Fruit fly (Drosophila melanogaster): Measurements from ENCODE around the gene Hf.

Hf gene

DNA sequence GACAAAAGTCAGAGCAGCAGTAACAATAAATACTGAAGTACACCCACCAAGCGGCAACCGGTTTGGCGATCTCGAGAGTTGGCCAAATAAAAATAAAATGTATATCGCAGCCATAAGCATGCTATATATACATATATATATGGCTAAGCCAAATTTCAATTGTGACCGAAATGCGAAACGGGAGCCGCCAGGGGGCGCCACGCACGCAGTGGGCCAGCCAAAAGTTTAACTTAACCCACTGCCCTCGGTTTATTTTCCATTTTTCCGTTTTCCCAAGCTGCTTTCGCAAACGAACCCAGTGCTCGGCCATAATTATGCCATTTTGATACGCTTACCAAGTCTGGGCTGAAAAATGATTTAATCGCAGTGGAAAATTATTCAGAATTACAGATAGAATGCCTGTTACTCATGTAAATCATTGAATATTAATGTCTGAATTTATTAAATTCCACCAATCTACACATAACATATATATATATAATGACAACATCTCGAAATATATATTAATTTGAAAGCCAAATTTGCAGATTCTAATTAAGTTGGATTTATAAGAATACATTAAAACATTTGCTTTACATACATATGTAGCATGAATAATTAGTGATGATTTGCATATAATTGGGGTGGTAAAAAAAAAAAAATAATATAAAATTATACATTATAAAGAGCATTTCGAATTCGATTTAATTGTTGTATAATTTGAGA, 22.3 kb upstream of the Hf start:
- no peak for TF ChIP-seq bab1 (GFP tag; optimal IDR thresholded peaks at IDR 0.05)
- TF ChIP-seq CG12768 (GFP tag; optimal IDR thresholded peaks at IDR 0.05): no peak
- no peak for TF ChIP-seq kay (GFP tag; ENCODE audit: borderline replicate concordance)
- TF ChIP-seq Clk (GFP tag; optimal IDR thresholded peaks at IDR 0.05): no peak
- no peak for TF ChIP-seq Crg-1 (GFP tag; optimal IDR thresholded peaks at IDR 0.05)
- no peak for TF ChIP-seq Hr96 (GFP tag; optimal IDR thresholded peaks at IDR 0.05)
- TF ChIP-seq CG14711 (tag; optimal IDR thresholded peaks at IDR 0.05): no peak
- TF ChIP-seq toe (GFP tag; optimal IDR thresholded peaks at IDR 0.05): no peak
- TF ChIP-seq CG7045 (GFP tag; optimal IDR thresholded peaks at IDR 0.05): no peak
- no peak for TF ChIP-seq CG33017 (tag; optimal IDR thresholded peaks at IDR 0.05)
- TF ChIP-seq Mnt (GFP tag; optimal IDR thresholded peaks at IDR 0.05): no peak
- TF ChIP-seq tj (GFP tag; optimal IDR thresholded peaks at IDR 0.05): no peak
- TF ChIP-seq cic (GFP tag; optimal IDR thresholded peaks at IDR 0.05): no peak
- no peak for TF ChIP-seq CG5204 (GFP tag; optimal IDR thresholded peaks at IDR 0.05)
- TF ChIP-seq CG11617 (GFP tag; optimal IDR thresholded peaks at IDR 0.05): no peak
- no peak for TF ChIP-seq ovo (GFP tag; optimal IDR thresholded peaks at IDR 0.05)
- TF ChIP-seq CG1620 (GFP tag; optimal IDR thresholded peaks at IDR 0.05): no peak

DNA sequence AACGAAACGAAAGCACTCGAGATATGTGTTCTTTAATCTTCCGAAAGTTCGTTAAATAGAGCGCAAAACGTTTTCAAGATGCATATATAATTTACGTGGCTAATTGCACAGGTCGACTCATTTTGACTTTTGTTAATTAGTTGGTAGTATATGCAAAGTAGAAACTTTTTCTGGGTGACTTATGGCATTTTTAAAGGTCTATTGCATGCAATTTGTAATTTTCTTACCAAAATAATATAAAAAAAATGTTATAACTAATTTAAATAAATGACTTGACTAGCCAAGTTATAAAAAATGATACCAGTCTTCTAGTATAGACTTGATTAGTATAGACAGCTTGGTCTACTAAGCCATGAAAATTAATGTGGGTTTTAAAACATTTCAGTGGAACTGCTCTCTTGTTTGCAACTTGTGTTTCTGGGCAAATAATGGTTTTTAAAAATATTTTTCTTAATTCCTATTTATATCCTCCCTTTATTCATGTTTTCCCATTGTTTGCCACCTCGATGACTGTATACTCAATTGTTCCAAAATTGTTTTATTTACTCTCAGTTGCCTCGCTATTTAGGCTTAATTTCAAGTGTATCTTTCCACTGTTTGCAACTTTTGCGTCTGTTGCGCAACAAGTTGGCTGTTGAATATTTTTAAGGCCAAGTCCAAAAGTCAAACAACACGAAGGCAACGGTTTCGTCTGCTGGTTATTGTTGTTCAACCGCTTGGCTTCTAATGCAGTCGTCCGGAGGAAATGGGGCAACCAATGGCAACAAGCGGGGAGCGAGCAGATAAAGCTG, 20.6 kb upstream of the Hf start:
- no peak for TF ChIP-seq ovo (GFP tag; optimal IDR thresholded peaks at IDR 0.05)
- TF ChIP-seq bab1 (GFP tag; optimal IDR thresholded peaks at IDR 0.05): no peak
- TF ChIP-seq CG33017 (tag; optimal IDR thresholded peaks at IDR 0.05): no peak
- no peak for TF ChIP-seq toe (GFP tag; optimal IDR thresholded peaks at IDR 0.05)
- TF ChIP-seq tj (GFP tag; optimal IDR thresholded peaks at IDR 0.05): no peak
- TF ChIP-seq cic (GFP tag; optimal IDR thresholded peaks at IDR 0.05): no peak
- no peak for TF ChIP-seq Mnt (GFP tag; optimal IDR thresholded peaks at IDR 0.05)
- no peak for TF ChIP-seq CG7101 (tag; optimal IDR thresholded peaks at IDR 0.05)
- no peak for TF ChIP-seq CG7045 (GFP tag; optimal IDR thresholded peaks at IDR 0.05)
- no peak for TF ChIP-seq Hr96 (GFP tag; optimal IDR thresholded peaks at IDR 0.05)

DNA sequence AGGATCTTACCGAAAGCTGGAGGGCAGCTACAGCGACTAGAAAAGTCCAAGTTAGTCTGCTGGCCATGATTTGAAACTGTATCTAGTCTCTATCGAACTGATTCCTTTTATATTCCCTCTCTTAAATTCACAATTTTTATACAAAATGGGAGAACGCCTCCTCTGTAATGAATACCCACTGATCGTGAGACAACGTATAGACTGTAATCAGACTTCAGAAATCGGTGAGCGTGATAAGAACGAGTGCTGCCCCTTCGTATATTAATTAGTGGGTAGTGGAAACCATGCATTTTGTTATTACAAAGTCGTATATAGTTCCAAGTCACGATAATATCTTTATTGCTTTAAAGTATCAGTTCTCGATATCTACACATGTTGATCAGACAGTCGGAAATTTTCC, 1.1 kb downstream of the Hf start, which contains the start of gene OS9:
TSS of gene OS9 (minus strand) at position 101 of the 400 bp plus-strand sequence.
- TF ChIP-seq CG7101 (tag; optimal IDR thresholded peaks at IDR 0.05) (no peak), ovo (GFP tag; optimal IDR thresholded peaks at IDR 0.05) (no peak), Mnt (GFP tag; optimal IDR thresholded peaks at IDR 0.05) (no peak), CG1620 (GFP tag; optimal IDR thresholded peaks at IDR 0.05) (no peak), Hr96 (GFP tag; optimal IDR thresholded peaks at IDR 0.05) (no peak), bab1 (GFP tag; optimal IDR thresholded peaks at IDR 0.05) (no peak), CG7045 (GFP tag; optimal IDR thresholded peaks at IDR 0.05) (no peak), CG11617 (GFP tag; optimal IDR thresholded peaks at IDR 0.05) (no peak), Clk (GFP tag; optimal IDR thresholded peaks at IDR 0.05) (no peak), kay (GFP tag; ENCODE audit: borderline replicate concordance) (no peak), CG14711 (tag; optimal IDR thresholded peaks at IDR 0.05) (no peak), CG12768 (GFP tag; optimal IDR thresholded peaks at IDR 0.05) (no peak), Crg-1 (GFP tag; optimal IDR thresholded peaks at IDR 0.05) (no peak), toe (GFP tag; optimal IDR thresholded peaks at IDR 0.05) (no peak), cic (GFP tag; optimal IDR thresholded peaks at IDR 0.05) (no peak), tj (GFP tag; optimal IDR thresholded peaks at IDR 0.05) (no peak), CG5204 (GFP tag; optimal IDR thresholded peaks at IDR 0.05) (no peak)

DNA sequence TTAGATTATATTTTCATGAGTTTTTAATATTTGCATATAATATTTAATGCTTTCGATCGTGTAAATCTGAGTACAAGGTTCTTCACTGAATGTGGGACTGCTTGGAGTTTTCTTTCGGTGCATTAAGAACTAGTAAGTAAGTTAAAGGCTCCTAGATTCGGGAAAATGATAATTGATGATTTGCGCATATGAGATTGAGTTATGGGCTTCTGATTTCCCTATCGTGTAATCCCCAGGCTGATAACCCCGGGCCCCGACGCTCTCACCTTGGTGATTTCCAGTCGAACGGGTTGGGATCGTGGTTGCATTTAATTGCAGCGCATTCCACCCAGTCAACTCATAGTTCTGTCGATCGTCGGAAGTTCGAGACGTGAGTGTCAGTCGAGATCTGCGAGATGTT, 3.6 kb downstream of the Hf start, which contains the start of gene CG10680:
TSS of gene CG10680 (plus strand) at position 301 of the 400 bp plus-strand sequence.
- TF ChIP-seq CG5204 (GFP tag; optimal IDR thresholded peaks at IDR 0.05) (no peak), Mnt (GFP tag; optimal IDR thresholded peaks at IDR 0.05) (no peak), CG14711 (tag; optimal IDR thresholded peaks at IDR 0.05) (no peak), Hr96 (GFP tag; optimal IDR thresholded peaks at IDR 0.05) (no peak), Clk (GFP tag; optimal IDR thresholded peaks at IDR 0.05) (no peak), toe (GFP tag; optimal IDR thresholded peaks at IDR 0.05) (no peak), CG7045 (GFP tag; optimal IDR thresholded peaks at IDR 0.05) (no peak)

DNA sequence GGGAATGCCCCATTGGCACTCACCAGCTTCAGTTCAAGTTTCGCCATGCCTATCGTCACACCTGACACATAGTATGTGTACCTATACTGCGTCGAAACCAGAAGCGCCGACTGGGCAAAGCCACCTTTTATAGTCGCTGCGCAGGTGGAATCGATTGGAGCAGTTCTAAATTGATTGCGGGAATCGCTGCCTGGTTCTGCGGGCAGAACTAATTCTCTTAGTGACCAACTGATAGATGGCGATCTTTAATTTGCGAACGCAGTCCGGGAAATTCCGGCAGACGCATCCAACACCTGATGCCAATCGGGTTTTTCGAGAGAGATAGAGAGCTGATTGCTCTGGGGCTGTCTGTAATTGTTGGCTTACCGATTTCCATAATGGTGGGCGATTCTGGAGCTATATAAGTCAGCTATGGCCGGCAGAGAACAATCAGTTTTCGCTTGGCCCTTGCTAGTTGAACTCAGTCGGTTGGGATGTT, 5.2 kb downstream of the Hf start, which contains the start of the genes CG13965 and CG16772:
TSS of gene CG13965 (minus strand) at position 101 of the 478 bp plus-strand sequence.
TSS of gene CG16772 (plus strand) at position 428 of the 478 bp plus-strand sequence.
- TF ChIP-seq Mnt (GFP tag; optimal IDR thresholded peaks at IDR 0.05): no peak
- no peak for TF ChIP-seq ovo (GFP tag; optimal IDR thresholded peaks at IDR 0.05)
- TF ChIP-seq CG7101 (tag; optimal IDR thresholded peaks at IDR 0.05): no peak
- TF ChIP-seq bab1 (GFP tag; optimal IDR thresholded peaks at IDR 0.05): no peak
- TF ChIP-seq toe (GFP tag; optimal IDR thresholded peaks at IDR 0.05): no peak
- TF ChIP-seq cic (GFP tag; optimal IDR thresholded peaks at IDR 0.05): no peak
- TF ChIP-seq Crg-1 (GFP tag; optimal IDR thresholded peaks at IDR 0.05): no peak
- TF ChIP-seq pad (GFP tag; optimal IDR thresholded peaks at IDR 0.05): no peak
- no peak for TF ChIP-seq CG7045 (GFP tag; optimal IDR thresholded peaks at IDR 0.05)
- TF ChIP-seq cnc (optimal IDR thresholded peaks at IDR 0.05): no peak
- TF ChIP-seq CG1620 (GFP tag; optimal IDR thresholded peaks at IDR 0.05): no peak
- no peak for TF ChIP-seq CG33017 (tag; optimal IDR thresholded peaks at IDR 0.05)
- TF ChIP-seq CG5204 (GFP tag; optimal IDR thresholded peaks at IDR 0.05): no peak
- no peak for TF ChIP-seq tj (GFP tag; optimal IDR thresholded peaks at IDR 0.05)
- no peak for TF ChIP-seq CG12768 (GFP tag; optimal IDR thresholded peaks at IDR 0.05)
- no peak for TF ChIP-seq CG11617 (GFP tag; optimal IDR thresholded peaks at IDR 0.05)
- TF ChIP-seq kay (GFP tag; ENCODE audit: borderline replicate concordance): no peak
- TF ChIP-seq Hr96 (GFP tag; optimal IDR thresholded peaks at IDR 0.05): no peak
